Worm (Caenorhabditis elegans) whole organism, L4/young adult: ENCODE results near the gene asd-1.

Experiments used
- W03F9.2 ChIP-seq: fragments of 150-350 bp; optimal IDR thresholded peaks from 2 replicates; lab custom pipeline; 2014; ENCODE audit warnings: missing biosample characterization, missing genetic modification characterization
- dao-5 ChIP-seq: sonication (generic microtip); optimal IDR thresholded peaks from 2 replicates; lab custom pipeline; 2016; ENCODE audit warnings: missing genotype, missing genetic modification characterization, moderate library complexity, missing compliant biosample characterization

- TF ChIP-seq W03F9.2 (tag; lab: Kevin White, UChicago) (no peak), dao-5 (tag; lab: Kevin White, UChicago) (no peak)
Observed at ce11 chrIII:4186751-4187309, 10.3 kb upstream of the asd-1 start, which contains the start of gene lars-1.
